Fruit fly (Drosophila melanogaster) whole organism, embryonic: Measurements from ENCODE around the gene Glg1.

Source experiments
- Blimp-1 ChIP-seq: fragments of 200-800 bp; sonication (Bioruptor generic); optimal IDR thresholded peaks from 3 replicates; lab custom pipeline; 2018; ENCODE audit warnings: missing biosample characterization, missing genetic modification characterization, mild to moderate bottlenecking, moderate library complexity, missing genetic modification reagents
- CG10147 ChIP-seq: fragments of 200-800 bp; sonication (Bioruptor generic); optimal IDR thresholded peaks from 2 replicates; lab custom pipeline; 2019; ENCODE audit warnings: missing biosample characterization, mild to moderate bottlenecking, missing genetic modification characterization, moderate library complexity
- CG1603 ChIP-seq: fragments of 200-800 bp; sonication (Bioruptor generic); optimal IDR thresholded peaks from 2 replicates; lab custom pipeline; 2019; ENCODE audit warnings: missing biosample characterization, mild to moderate bottlenecking, missing genetic modification characterization, moderate library complexity
- CG16863 ChIP-seq: fragments of 200-800 bp; sonication (Bioruptor generic); optimal IDR thresholded peaks from 3 replicates; lab custom pipeline; 2016; ENCODE audit warnings: missing biosample characterization, missing genetic modification characterization
- CG31224 ChIP-seq: fragments of 200-800 bp; sonication (Bioruptor generic); IDR thresholded peaks from 2 replicates; pipeline ENCODE4 v1.3.6; 2022; ENCODE audit warnings: missing biosample characterization, missing genetic modification characterization
- Sox102F ChIP-seq: fragments of 200-800 bp; sonication (Bioruptor generic); optimal IDR thresholded peaks from 2 replicates; lab custom pipeline; 2018; ENCODE audit warnings: missing biosample characterization, mild to moderate bottlenecking, missing genetic modification characterization, moderate library complexity
- Ssrp ChIP-seq: fragments of 200-800 bp; sonication (Bioruptor generic); optimal IDR thresholded peaks from 2 replicates; lab custom pipeline; 2018; ENCODE audit warnings: missing biosample characterization, mild to moderate bottlenecking, missing genetic modification characterization, moderate library complexity
- YL-1 ChIP-seq: fragments of 200-800 bp; sonication (Bioruptor generic); optimal IDR thresholded peaks from 3 replicates; lab custom pipeline; 2017; ENCODE audit warnings: missing biosample characterization, mild to moderate bottlenecking, missing genetic modification characterization
- ac ChIP-seq: fragments of 200-800 bp; sonication (Bioruptor generic); optimal IDR thresholded peaks from 3 replicates; lab custom pipeline; 2017; ENCODE audit warnings: missing biosample characterization, mild to moderate bottlenecking, missing genetic modification characterization
- dmrt99B ChIP-seq: fragments of 200-800 bp; sonication (Bioruptor generic); optimal IDR thresholded peaks from 2 replicates; lab custom pipeline; 2018; ENCODE audit warnings: missing biosample characterization, mild to moderate bottlenecking, missing genetic modification characterization, moderate library complexity
- tgo ChIP-seq: fragments of 200-800 bp; sonication (Bioruptor generic); IDR thresholded peaks from 3 replicates; pipeline ENCODE4 v1.3.6; 2022; ENCODE audit warnings: missing biosample characterization, missing genetic modification characterization

dm6 chr3L:21523059-21523836 lies 15.9 kb upstream of the Glg1 start, which contains the start of gene CG7611:
- no peak for TF ChIP-seq CG10147
- TF ChIP-seq Blimp-1, result no peak
- TF ChIP-seq Sox102F (GFP tag; lab: Kevin White, UChicago), result no peak
- no peak for TF ChIP-seq CG31224 (GFP tag; lab: Robert Waterston, UW)
- no peak for TF ChIP-seq dmrt99B (tag; lab: Kevin White, UChicago)
- peak; percentile 29 for TF ChIP-seq CG1603 (tag; lab: Kevin White, UChicago)
- TF ChIP-seq Ssrp (tag; lab: Kevin White, UChicago), result no peak
- TF ChIP-seq ac (GFP tag; lab: Kevin White, UChicago), result no peak
- TF ChIP-seq tgo (GFP tag; lab: Robert Waterston, UW), result no peak
- no peak for TF ChIP-seq CG16863
- TF ChIP-seq YL-1 (GFP tag; lab: Kevin White, UChicago), result peak; percentile 70
